Worm (Caenorhabditis elegans) whole organism, L1 larva: Measurements from ENCODE around the gene C16D9.6.

Source experiments
- C04F5.9 ChIP-seq: sonication (generic microtip); optimal IDR thresholded peaks from 2 replicates; lab custom pipeline; 2016; ENCODE audit warnings: missing genetic modification characterization, missing compliant biosample characterization
- C34B4.2 ChIP-seq: sonication (generic microtip); optimal IDR thresholded peaks from 2 replicates; lab custom pipeline; 2017; ENCODE audit warnings: mild to moderate bottlenecking, missing genetic modification characterization, missing compliant biosample characterization
- alr-1 ChIP-seq: fragments of 200-800 bp; sonication (Bioruptor generic); optimal IDR thresholded peaks from 2 replicates; lab custom pipeline; 2018; ENCODE audit warnings: borderline replicate concordance, mild to moderate bottlenecking, missing genetic modification characterization, missing compliant biosample characterization
- aly-2 ChIP-seq: fragments of 150-350 bp; optimal IDR thresholded peaks from 2 replicates; lab custom pipeline; 2014; ENCODE audit warnings: missing biosample characterization, missing genetic modification characterization
- ceh-63 ChIP-seq: fragments of 200-800 bp; sonication (Bioruptor generic); optimal IDR thresholded peaks from 2 replicates; lab custom pipeline; 2018; ENCODE audit warnings: mild to moderate bottlenecking, missing genetic modification characterization, missing compliant biosample characterization
- ceh-90 ChIP-seq: sonication (generic microtip); optimal IDR thresholded peaks from 2 replicates; lab custom pipeline; 2016; ENCODE audit warnings: missing genetic modification characterization, missing compliant biosample characterization
- dsc-1 ChIP-seq: sonication (generic microtip); optimal IDR thresholded peaks from 2 replicates; lab custom pipeline; 2016; ENCODE audit warnings: mild to moderate bottlenecking, missing genetic modification characterization, missing compliant biosample characterization
- efl-1 ChIP-seq, 4 experiments: fragments of 150-350 bp; optimal IDR thresholded peaks in 3 of 4; peaks in 1 of 4; 1 replicate in 1 of 4; 2 replicates in 3 of 4; lab custom pipeline; 2014; ENCODE audit warnings: missing biosample characterization in 2 of 4, missing genetic modification characterization in 2 of 4, missing genetic modification reagents in 2 of 4
- efl-3 ChIP-seq: fragments of 200-800 bp; sonication (Bioruptor generic); optimal IDR thresholded peaks from 2 replicates; lab custom pipeline; 2018; ENCODE audit warnings: mild to moderate bottlenecking, missing genetic modification characterization, missing compliant biosample characterization
- egl-13 ChIP-seq: sonication (generic microtip); optimal IDR thresholded peaks from 2 replicates; lab custom pipeline; 2016; ENCODE audit warnings: missing genotype, missing genetic modification reagents, missing genetic modification characterization, missing compliant biosample characterization
- elt-2 ChIP-seq: sonication (generic microtip); optimal IDR thresholded peaks from 2 replicates; lab custom pipeline; 2016; ENCODE audit warnings: missing genetic modification characterization, mild to moderate bottlenecking, inconsistent platforms, missing compliant biosample characterization, missing genetic modification reagents
- elt-3 ChIP-seq, 6 experiments: fragments of 150-350 bp in 1 of 6; sonication (generic microtip); optimal IDR thresholded peaks; 2 replicates each; lab custom pipeline; 2017 to 2018; ENCODE audit warnings: missing biosample characterization in 6 of 6, missing genetic modification characterization in 6 of 6, inconsistent platforms in 1 of 6
- fkh-10 ChIP-seq: sonication (generic microtip); optimal IDR thresholded peaks from 2 replicates; lab custom pipeline; 2017; ENCODE audit warnings: missing biosample characterization, missing genetic modification reagents, missing genetic modification characterization
- fkh-4 ChIP-seq: sonication (generic microtip); optimal IDR thresholded peaks from 2 replicates; lab custom pipeline; 2016; ENCODE audit warnings: missing compliant biosample characterization, missing genetic modification characterization, borderline replicate concordance
- fos-1 ChIP-seq: fragments of 150-350 bp; optimal IDR thresholded peaks from 2 replicates; lab custom pipeline; 2014; ENCODE audit warnings: missing biosample characterization, missing genetic modification characterization
- hlh-17 ChIP-seq: fragments of 200-800 bp; sonication (Bioruptor generic); optimal IDR thresholded peaks from 2 replicates; lab custom pipeline; 2018; ENCODE audit warnings: missing genetic modification characterization, mild to moderate bottlenecking, missing compliant biosample characterization, moderate library complexity, borderline replicate concordance
- hlh-4 ChIP-seq: sonication (generic microtip); optimal IDR thresholded peaks from 2 replicates; lab custom pipeline; 2016; ENCODE audit warnings: mild to moderate bottlenecking, missing genetic modification characterization, missing compliant biosample characterization
- irx-1 ChIP-seq: sonication (generic microtip); optimal IDR thresholded peaks from 2 replicates; lab custom pipeline; 2016; ENCODE audit warnings: missing genetic modification characterization, missing compliant biosample characterization
- lin-14 ChIP-seq: fragments of 200-800 bp; sonication (Bioruptor generic); optimal IDR thresholded peaks from 2 replicates; lab custom pipeline; 2018; ENCODE audit warnings: mild to moderate bottlenecking, missing genetic modification characterization, moderate library complexity, missing compliant biosample characterization
- lin-35 ChIP-seq, 2 experiments: fragments of 150-350 bp; optimal IDR thresholded peaks; 2 replicates each; lab custom pipeline; 2014; ENCODE audit warnings: missing biosample characterization in 2 of 2, missing genetic modification characterization in 2 of 2, missing genetic modification reagents in 2 of 2
- lin-39 ChIP-seq: fragments of 150-350 bp; optimal IDR thresholded peaks from 2 replicates; lab custom pipeline; 2014; ENCODE audit warnings: missing biosample characterization, missing genetic modification reagents, missing genetic modification characterization
- lsy-2 ChIP-seq, 2 experiments: fragments of 150-350 bp; optimal IDR thresholded peaks; 2 replicates each; lab custom pipeline; 2014; ENCODE audit warnings: missing biosample characterization in 2 of 2, missing genetic modification characterization in 2 of 2
- mdl-1 ChIP-seq, 2 experiments: fragments of 150-350 bp; optimal IDR thresholded peaks; 2 replicates each; lab custom pipeline; 2014 to 2017; ENCODE audit warnings: missing biosample characterization in 2 of 2, missing genetic modification characterization in 2 of 2, inconsistent platforms in 1 of 2
- mep-1 ChIP-seq: fragments of 150-350 bp; optimal IDR thresholded peaks from 2 replicates; lab custom pipeline; 2014; ENCODE audit warnings: missing biosample characterization, missing genetic modification characterization
- nhr-11 ChIP-seq: fragments of 150-350 bp; optimal IDR thresholded peaks from 2 replicates; lab custom pipeline; 2014; ENCODE audit warnings: missing biosample characterization, missing genetic modification characterization
- nhr-19 ChIP-seq: fragments of 200-800 bp; sonication (Bioruptor generic); conservative IDR thresholded peaks from 2 replicates; pipeline ENCODE4 v1.3.6; 2022; ENCODE audit warnings: missing genetic modification characterization, missing compliant biosample characterization
- nhr-20 ChIP-seq: sonication (generic microtip); optimal IDR thresholded peaks from 2 replicates; lab custom pipeline; 2016; ENCODE audit warnings: mild to moderate bottlenecking, missing genetic modification characterization, missing compliant biosample characterization
- nhr-71 ChIP-seq: sonication (generic microtip); optimal IDR thresholded peaks from 2 replicates; lab custom pipeline; 2016; ENCODE audit warnings: mild to moderate bottlenecking, missing genetic modification characterization, moderate library complexity, missing compliant biosample characterization
- pag-3 ChIP-seq: sonication (generic microtip); optimal IDR thresholded peaks from 2 replicates; lab custom pipeline; 2017; ENCODE audit warnings: missing genetic modification characterization, mild to moderate bottlenecking, missing compliant biosample characterization, antibody characterized with exemption, borderline replicate concordance; ENCODE audit not compliant: insufficient read depth
- pqm-1 ChIP-seq: sonication (generic microtip); optimal IDR thresholded peaks from 3 replicates; lab custom pipeline; 2017; ENCODE audit warnings: missing biosample characterization, missing genetic modification characterization
- skn-1 ChIP-seq: fragments of 150-350 bp; optimal IDR thresholded peaks from 2 replicates; lab custom pipeline; 2014; ENCODE audit warnings: missing biosample characterization, missing genetic modification characterization
- snu-23 ChIP-seq: sonication (generic microtip); optimal IDR thresholded peaks from 2 replicates; lab custom pipeline; 2016; ENCODE audit warnings: missing genetic modification characterization, missing compliant biosample characterization
- sox-4 ChIP-seq: sonication (generic microtip); optimal IDR thresholded peaks from 2 replicates; lab custom pipeline; 2016; ENCODE audit warnings: missing genetic modification characterization, missing compliant biosample characterization
- sup-37 ChIP-seq: fragments of 200-800 bp; sonication (Bioruptor generic); optimal IDR thresholded peaks from 2 replicates; lab custom pipeline; 2018; ENCODE audit warnings: mild to moderate bottlenecking, missing genetic modification characterization, missing compliant biosample characterization
- swsn-7 ChIP-seq: sonication (generic microtip); optimal IDR thresholded peaks from 2 replicates; lab custom pipeline; 2016; ENCODE audit warnings: missing genetic modification characterization, missing compliant biosample characterization
- unc-86 ChIP-seq: sonication (generic microtip); optimal IDR thresholded peaks from 2 replicates; lab custom pipeline; 2016; ENCODE audit warnings: missing genetic modification characterization, missing compliant biosample characterization
- vab-15 ChIP-seq: sonication (generic microtip); optimal IDR thresholded peaks from 2 replicates; lab custom pipeline; 2017; ENCODE audit warnings: missing genotype, mild to moderate bottlenecking, missing genetic modification characterization, missing compliant biosample characterization
- xbp-1 ChIP-seq: sonication (generic microtip); optimal IDR thresholded peaks from 2 replicates; lab custom pipeline; 2016; ENCODE audit warnings: missing genetic modification characterization, missing compliant biosample characterization
- zag-1 ChIP-seq: fragments of 150-350 bp; optimal IDR thresholded peaks from 2 replicates; lab custom pipeline; 2014; ENCODE audit warnings: missing biosample characterization, missing genetic modification characterization
- zip-4 ChIP-seq: fragments of 200-800 bp; sonication (Bioruptor generic); optimal IDR thresholded peaks from 2 replicates; lab custom pipeline; 2018; ENCODE audit warnings: mild to moderate bottlenecking, missing genetic modification characterization, moderate library complexity, missing compliant biosample characterization
- ztf-4 ChIP-seq: fragments of 150-350 bp; optimal IDR thresholded peaks from 2 replicates; lab custom pipeline; 2014; ENCODE audit warnings: missing biosample characterization, missing genetic modification characterization

The C16D9.6 gene

ce11 chrV:8217118-8217517 is 33.0 kb downstream of the C16D9.6 start:
- TF ChIP-seq zag-1 (tag; lab: Kevin White, UChicago) (no peak), elt-2 (peak; percentile 74), efl-1 (optimal IDR thresholded peaks at IDR 0.05; lab: Kevin White, UChicago) (no peak), efl-1 (GFP tag; optimal IDR thresholded peaks at IDR 0.05 in 1 of 2; lab: Kevin White, UChicago) (peak in 1 of 2 experiments; percentile 58), pag-3 (tag; lab: Kevin White, UChicago) (no peak), mdl-1 (tag; optimal IDR thresholded peaks at IDR 0.05; lab: Kevin White, UChicago) (no peak), fos-1 (tag; lab: Kevin White, UChicago) (no peak), pqm-1 (tag; lab: Kevin White, UChicago) (peak; percentile 91), lin-39 (tag; lab: Kevin White, UChicago) (no peak), C04F5.9 (tag; lab: Kevin White, UChicago) (no peak), lsy-2 (tag; optimal IDR thresholded peaks at IDR 0.05; lab: Kevin White, UChicago) (no peak)

ce11 chrV:8215158-8215557 is 35.0 kb downstream of the C16D9.6 start:
- TF ChIP-seq lin-14 (GFP tag; lab: Kevin White, UChicago) (peak; percentile 49), elt-3 (tag; optimal IDR thresholded peaks at IDR 0.05; lab: Kevin White, UChicago) (no peak), lsy-2 (tag; optimal IDR thresholded peaks at IDR 0.05; lab: Kevin White, UChicago) (peak in 1 of 2 experiments; percentile 5)
- TF ChIP-seq, all 84 proteins: peak for 2

- TF ChIP-seq aly-2 (tag; lab: Kevin White, UChicago) (no peak), sup-37 (GFP tag; lab: Kevin White, UChicago) (no peak), nhr-19 (GFP tag; lab: Robert Waterston, UW) (no peak), nhr-11 (no peak), skn-1 (tag; lab: Kevin White, UChicago) (no peak), zip-4 (GFP tag; lab: Kevin White, UChicago) (no peak), alr-1 (tag; lab: Kevin White, UChicago) (no peak), efl-3 (no peak), fos-1 (tag; lab: Kevin White, UChicago) (no peak), C34B4.2 (tag; lab: Kevin White, UChicago) (no peak), xbp-1 (tag; lab: Kevin White, UChicago) (no peak), pqm-1 (tag; lab: Kevin White, UChicago) (no peak), lsy-2 (tag; optimal IDR thresholded peaks at IDR 0.05; lab: Kevin White, UChicago) (no peak), dsc-1 (tag; lab: Kevin White, UChicago) (no peak), ztf-4 (tag; lab: Kevin White, UChicago) (no peak), fkh-10 (no peak), elt-3 (tag; optimal IDR thresholded peaks at IDR 0.05; lab: Kevin White, UChicago) (no peak), fkh-4 (tag; lab: Kevin White, UChicago) (no peak)
Observed at ce11 chrV:8213868-8214267, 36.2 kb downstream of the C16D9.6 start, which contains the start of gene K07C11.7. Gene K07C11.7, minus strand, starts transcription at chrV:8213968.

ce11 chrV:8212816-8213215 is 37.3 kb downstream of the C16D9.6 start:
- TF ChIP-seq lin-35 (GFP tag; optimal IDR thresholded peaks at IDR 0.05; lab: Kevin White, UChicago) (peak in 1 of 2 experiments; percentile 10), fkh-4 (tag; lab: Kevin White, UChicago) (no peak), vab-15 (tag; lab: Kevin White, UChicago) (no peak), irx-1 (tag; lab: Kevin White, UChicago) (no peak), hlh-17 (GFP tag; lab: Kevin White, UChicago) (no peak), pqm-1 (tag; lab: Kevin White, UChicago) (no peak), ceh-90 (tag; lab: Kevin White, UChicago) (no peak), elt-2 (peak; percentile 67)
- TF ChIP-seq, all 84 proteins: peak for 2

ce11 chrV:8211993-8212392 is 38.1 kb downstream of the C16D9.6 start:
- peak; percentile 33 for TF ChIP-seq ztf-4 (tag; lab: Kevin White, UChicago)
- TF ChIP-seq sup-37 (GFP tag; lab: Kevin White, UChicago), result no peak
- TF ChIP-seq egl-13, result peak; percentile 52
- peak; percentile 90 for TF ChIP-seq sox-4
- TF ChIP-seq mep-1 (tag; lab: Kevin White, UChicago), result no peak
- no peak for TF ChIP-seq aly-2 (tag; lab: Kevin White, UChicago)
- TF ChIP-seq nhr-71, result peak; percentile 82
- TF ChIP-seq xbp-1 (tag; lab: Kevin White, UChicago), result peak; percentile 11
- peak; percentile 30 for TF ChIP-seq unc-86
- peak; percentile 78 for TF ChIP-seq lin-14 (GFP tag; lab: Kevin White, UChicago)
- TF ChIP-seq hlh-4, result peak; percentile 62
- TF ChIP-seq swsn-7 (tag; lab: Kevin White, UChicago), result peak; percentile 26
- no peak for TF ChIP-seq C04F5.9 (tag; lab: Kevin White, UChicago)
- peak; percentile 17 for TF ChIP-seq nhr-11
- TF ChIP-seq zag-1 (tag; lab: Kevin White, UChicago), result no peak
- no peak for TF ChIP-seq fkh-10
- TF ChIP-seq ceh-63 (GFP tag; lab: Kevin White, UChicago), result no peak
- TF ChIP-seq snu-23 (GFP tag; lab: Kevin White, UChicago), result no peak
- TF ChIP-seq nhr-20, result peak; percentile 22
- TF ChIP-seq dsc-1 (tag; lab: Kevin White, UChicago), result peak; percentile 92
- no peak for TF ChIP-seq elt-2
